Worm (Caenorhabditis elegans) whole organism, mixed stage, embryonic: ENCODE measurements around the gene Y39H10B.2.

Source experiments
- ceh-39 ChIP-seq: fragments of 150-350 bp; optimal IDR thresholded peaks from 2 replicates; lab custom pipeline; 2014; ENCODE audit warnings: missing biosample characterization, missing genetic modification characterization
- ces-1 ChIP-seq: fragments of 150-350 bp; optimal IDR thresholded peaks from 2 replicates; lab custom pipeline; 2014; ENCODE audit warnings: missing biosample characterization, missing genetic modification reagents, missing genetic modification characterization
- elt-1 ChIP-seq: sonication (generic microtip); optimal IDR thresholded peaks from 2 replicates; lab custom pipeline; 2017; ENCODE audit warnings: missing genetic modification characterization, mild to moderate bottlenecking, missing compliant biosample characterization, antibody characterized with exemption, moderate library complexity, borderline replicate concordance; ENCODE audit not compliant: insufficient read depth
- elt-3 ChIP-seq: fragments of 150-350 bp; optimal IDR thresholded peaks from 2 replicates; lab custom pipeline; 2014; ENCODE audit warnings: missing biosample characterization, missing genetic modification characterization
- ham-2 ChIP-seq: fragments of 200-800 bp; sonication (Bioruptor generic); optimal IDR thresholded peaks from 2 replicates; lab custom pipeline; 2018; ENCODE audit warnings: mild to moderate bottlenecking, missing genetic modification characterization, missing compliant biosample characterization
- lin-13 ChIP-seq: fragments of 150-350 bp; optimal IDR thresholded peaks from 2 replicates; lab custom pipeline; 2014; ENCODE audit warnings: missing biosample characterization, missing genetic modification characterization
- mab-5 ChIP-seq: fragments of 150-350 bp; optimal IDR thresholded peaks from 2 replicates; lab custom pipeline; 2014; ENCODE audit warnings: missing biosample characterization, missing genetic modification characterization
- nhr-237 ChIP-seq: fragments of 150-350 bp; optimal IDR thresholded peaks from 2 replicates; lab custom pipeline; 2014; ENCODE audit warnings: missing biosample characterization, missing genetic modification characterization
- snpc-4 ChIP-seq: fragments of 150-350 bp; optimal IDR thresholded peaks from 2 replicates; lab custom pipeline; 2014; ENCODE audit warnings: missing biosample characterization, missing genetic modification characterization
- unc-62 ChIP-seq: fragments of 150-350 bp; optimal IDR thresholded peaks from 2 replicates; lab custom pipeline; 2014; ENCODE audit warnings: missing biosample characterization, missing genetic modification reagents, missing genetic modification characterization

DNA sequence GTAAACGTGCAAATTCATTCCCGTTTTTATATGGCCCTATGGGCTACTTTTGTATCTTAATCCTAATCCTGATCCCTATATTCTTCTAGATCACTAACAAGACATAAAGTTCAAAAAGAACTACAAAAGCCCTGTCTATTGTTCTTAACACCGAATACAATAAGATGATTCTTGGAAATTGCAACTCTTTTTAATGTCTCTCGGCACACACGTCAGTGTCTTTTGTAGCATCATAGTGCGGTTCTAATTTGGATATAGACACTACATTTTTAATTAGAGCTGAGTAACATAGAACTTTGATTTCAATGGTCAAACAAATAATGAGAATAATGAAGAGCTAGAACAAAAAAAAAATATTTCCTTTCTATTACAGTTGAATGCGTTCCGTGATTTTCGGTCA lies 28.7 kb upstream of the Y39H10B.2 start:
- TF ChIP-seq elt-3 (tag; lab: Kevin White, UChicago) (no peak), ces-1 (GFP tag; lab: Kevin White, UChicago) (no peak), mab-5 (tag; lab: Kevin White, UChicago) (no peak), ham-2 (no peak), ceh-39 (tag; lab: Kevin White, UChicago) (no peak), elt-1 (tag; lab: Kevin White, UChicago) (no peak), lin-13 (tag; lab: Kevin White, UChicago) (no peak), unc-62 (GFP tag; lab: Kevin White, UChicago) (no peak), snpc-4 (no peak), nhr-237 (tag; lab: Kevin White, UChicago) (no peak)
